Fruit fly (Drosophila melanogaster): ENCODE measurements around the gene b.

Gene b

dm6 chr2L:13838647-13839390, 17.8 kb downstream of the b start (continued):
- TF ChIP-seq bab2 (GFP tag; optimal IDR thresholded peaks at IDR 0.05) (no peak), Adf1 (GFP tag; IDR thresholded peaks at IDR 0.05) (no peak), HLHmδ (GFP tag; optimal IDR thresholded peaks at IDR 0.05) (peak; percentile 33), CG7786 (GFP tag; optimal IDR thresholded peaks at IDR 0.05) (no peak), gcm2 (GFP tag; optimal IDR thresholded peaks at IDR 0.05) (no peak), Dp (GFP tag; optimal IDR thresholded peaks at IDR 0.05) (no peak), ind (GFP tag; optimal IDR thresholded peaks at IDR 0.05) (no peak), ttk (GFP tag; IDR thresholded peaks at IDR 0.05) (no peak), wor (GFP tag; IDR thresholded peaks at IDR 0.05) (no peak), Scr (GFP tag; IDR thresholded peaks at IDR 0.05; ENCODE audit: partially characterized antibody) (no peak), CG1792 (GFP tag; optimal IDR thresholded peaks at IDR 0.05) (peak; percentile 5), CG16863 (GFP tag; optimal IDR thresholded peaks at IDR 0.05) (peak; percentile 15), Atf3 (GFP tag; optimal IDR thresholded peaks at IDR 0.05) (no peak), CG34422 (GFP tag; IDR thresholded peaks at IDR 0.05) (no peak; the same call in 2 of the 3 replicates), CG32532 (GFP tag; IDR thresholded peaks at IDR 0.05) (peak; percentile 29; the same call in 1 of the 2 replicates), gem (tag; optimal IDR thresholded peaks at IDR 0.05) (peak; percentile 42), zfh1 (GFP tag; IDR thresholded peaks at IDR 0.05) (no peak), CG10959 (GFP tag; IDR thresholded peaks at IDR 0.05) (no peak), ssp (GFP tag; IDR thresholded peaks at IDR 0.05) (no peak), sim (GFP tag; IDR thresholded peaks at IDR 0.05) (0 out of 2 replicates have a peak, but pooled peaks have one; percentile 35), CG17186 (GFP tag; optimal IDR thresholded peaks at IDR 0.05) (no peak), CG12104 (GFP tag; optimal IDR thresholded peaks at IDR 0.05) (no peak), CG10431 (GFP tag; optimal IDR thresholded peaks at IDR 0.05) (no peak), fd64A (GFP tag; optimal IDR thresholded peaks at IDR 0.05) (peak; percentile 38), CG10274 (GFP tag; optimal IDR thresholded peaks at IDR 0.05) (no peak), al (GFP tag; IDR thresholded peaks at IDR 0.05) (no peak), Ravus (GFP tag; IDR thresholded peaks at IDR 0.05) (no peak), lov (optimal IDR thresholded peaks at IDR 0.05) (no peak), lov (GFP tag; IDR thresholded peaks at IDR 0.05) (no peak), croc (GFP tag; conservative IDR thresholded peaks at IDR 0.05) (no peak), CG34224 (GFP tag; IDR thresholded peaks at IDR 0.05; ENCODE audit: partially characterized antibody) (no peak), CG11456 (GFP tag; IDR thresholded peaks at IDR 0.05) (no peak), CG10654 (GFP tag; optimal IDR thresholded peaks at IDR 0.05) (no peak), Side (GFP tag; optimal IDR thresholded peaks at IDR 0.05) (no peak), dysf (GFP tag; IDR thresholded peaks at IDR 0.05) (peak; percentile 57; the same call in 1 of the 3 replicates), TFAM (GFP tag; optimal IDR thresholded peaks at IDR 0.05) (no peak), ac (GFP tag; optimal IDR thresholded peaks at IDR 0.05) (peak; percentile 18), eyg (GFP tag; optimal IDR thresholded peaks at IDR 0.05) (no peak), CG7928 (GFP tag; optimal IDR thresholded peaks at IDR 0.05) (no peak), CG2120 (GFP tag; optimal IDR thresholded peaks at IDR 0.05) (peak; percentile 35), CG15514 (GFP tag; optimal IDR thresholded peaks at IDR 0.05) (no peak), org-1 (GFP tag; optimal IDR thresholded peaks at IDR 0.05) (no peak), cas (GFP tag; IDR thresholded peaks at IDR 0.05) (no peak), CG11560 (tag; IDR thresholded peaks at IDR 0.05) (no peak), usp (GFP tag; optimal IDR thresholded peaks at IDR 0.05) (no peak), CG4730 (GFP tag; IDR thresholded peaks at IDR 0.05) (no peak), ken (GFP tag; IDR thresholded peaks at IDR 0.05) (0 out of 3 replicates have a peak, but pooled peaks have one; percentile 6), ci (GFP tag; IDR thresholded peaks at IDR 0.05) (0 out of 3 replicates have a peak, but pooled peaks have one; percentile 24), emc (GFP tag; optimal IDR thresholded peaks at IDR 0.05) (no peak), CG11398 (GFP tag; optimal IDR thresholded peaks at IDR 0.05) (peak; percentile 40), aop (GFP tag; IDR thresholded peaks at IDR 0.05) (no peak), CG2712 (tag; optimal IDR thresholded peaks at IDR 0.05) (peak; percentile 13)

All from whole organism, embryonic.